Fruit fly (Drosophila melanogaster) whole organism, embryonic: Measurements from ENCODE around the gene NANS.

ENCODE experiments used
- Adf1 ChIP-seq: fragments of 200-800 bp; sonication (Bioruptor generic); IDR thresholded peaks from 2 replicates; pipeline ENCODE4 v1.3.6; 2022; ENCODE audit warnings: missing biosample characterization, missing genetic modification characterization
- B-H2 ChIP-seq: fragments of 200-800 bp; sonication (Bioruptor generic); optimal IDR thresholded peaks from 2 replicates; lab custom pipeline; 2018; ENCODE audit warnings: missing biosample characterization, mild to moderate bottlenecking, missing genetic modification characterization
- CG10274 ChIP-seq: fragments of 200-800 bp; sonication (Bioruptor generic); optimal IDR thresholded peaks from 3 replicates; lab custom pipeline; 2017; ENCODE audit warnings: missing biosample characterization, mild to moderate bottlenecking, missing genetic modification characterization
- CG11093 ChIP-seq: fragments of 200-800 bp; sonication (Bioruptor generic); IDR thresholded peaks from 3 replicates; pipeline ENCODE4 v1.3.6; 2022; ENCODE audit warnings: missing biosample characterization, missing genetic modification characterization
- CG11398 ChIP-seq: fragments of 200-800 bp; sonication (Bioruptor generic); optimal IDR thresholded peaks from 2 replicates; lab custom pipeline; 2016; ENCODE audit warnings: missing biosample characterization, missing genetic modification characterization
- CG11723 ChIP-seq: fragments of 200-800 bp; sonication (Bioruptor generic); optimal IDR thresholded peaks from 2 replicates; lab custom pipeline; 2017; ENCODE audit warnings: missing biosample characterization, mild to moderate bottlenecking, missing genetic modification characterization
- CG12659 ChIP-seq: fragments of 200-800 bp; sonication (Bioruptor generic); optimal IDR thresholded peaks from 3 replicates; lab custom pipeline; 2017; ENCODE audit warnings: mild to moderate bottlenecking, missing biosample characterization, missing genetic modification reagents, missing genetic modification characterization
- CG13123 ChIP-seq: fragments of 200-800 bp; sonication (Bioruptor generic); optimal IDR thresholded peaks from 2 replicates; lab custom pipeline; 2016; ENCODE audit warnings: missing biosample characterization, missing genetic modification characterization
- CG14441 ChIP-seq: fragments of 200-800 bp; sonication (Bioruptor generic); IDR thresholded peaks from 2 replicates; pipeline ENCODE4 v1.3.6; 2022; ENCODE audit warnings: missing biosample characterization, missing genetic modification characterization
- CG14860 ChIP-seq: fragments of 200-800 bp; sonication (Bioruptor generic); IDR thresholded peaks from 3 replicates; pipeline ENCODE4 v1.3.6; 2022; ENCODE audit warnings: missing biosample characterization, missing genetic modification characterization; ENCODE audit not compliant: partially characterized antibody
- CG14965 ChIP-seq: fragments of 200-800 bp; sonication (Bioruptor generic); optimal IDR thresholded peaks from 2 replicates; lab custom pipeline; 2016; ENCODE audit warnings: missing biosample characterization, missing genetic modification characterization, borderline replicate concordance
- CG1603 ChIP-seq: fragments of 200-800 bp; sonication (Bioruptor generic); optimal IDR thresholded peaks from 2 replicates; lab custom pipeline; 2019; ENCODE audit warnings: missing biosample characterization, mild to moderate bottlenecking, missing genetic modification characterization, moderate library complexity
- CG16815 ChIP-seq: fragments of 200-800 bp; sonication (Bioruptor generic); optimal IDR thresholded peaks from 3 replicates; lab custom pipeline; 2017; ENCODE audit warnings: missing biosample characterization, mild to moderate bottlenecking, missing genetic modification characterization
- CG17912 ChIP-seq: fragments of 200-800 bp; sonication (Bioruptor generic); optimal IDR thresholded peaks from 2 replicates; lab custom pipeline; 2018; ENCODE audit warnings: missing biosample characterization, mild to moderate bottlenecking, missing genetic modification characterization
- CG18011 ChIP-seq: fragments of 200-800 bp; sonication (Bioruptor generic); optimal IDR thresholded peaks from 2 replicates; lab custom pipeline; 2017; ENCODE audit warnings: missing biosample characterization, missing genetic modification characterization, mild to moderate bottlenecking, moderate library complexity, missing genotype
- CG2875 ChIP-seq: fragments of 200-800 bp; sonication (Bioruptor generic); optimal IDR thresholded peaks from 2 replicates; lab custom pipeline; 2017; ENCODE audit warnings: missing biosample characterization, mild to moderate bottlenecking, missing genetic modification characterization, missing genetic modification reagents
- CG32772 ChIP-seq: fragments of 200-800 bp; sonication (Bioruptor generic); IDR thresholded peaks from 2 replicates; pipeline ENCODE4 v1.3.6; 2022; ENCODE audit warnings: missing biosample characterization, missing genetic modification characterization
- CG3281 ChIP-seq: fragments of 200-800 bp; sonication (Bioruptor generic); optimal IDR thresholded peaks from 3 replicates; lab custom pipeline; 2017; ENCODE audit warnings: missing biosample characterization, mild to moderate bottlenecking, missing genetic modification characterization
- CG4360 ChIP-seq: fragments of 200-800 bp; sonication (Bioruptor generic); IDR thresholded peaks from 2 replicates; pipeline ENCODE4 v1.3.6; 2022; ENCODE audit warnings: missing biosample characterization, missing genetic modification characterization
- CG4404 ChIP-seq: fragments of 200-800 bp; sonication (Bioruptor generic); IDR thresholded peaks from 2 replicates; pipeline ENCODE4 v1.3.6; 2022; ENCODE audit warnings: missing biosample characterization, missing genetic modification characterization
- CG5245 ChIP-seq: fragments of 200-800 bp; sonication (Bioruptor generic); optimal IDR thresholded peaks from 3 replicates; lab custom pipeline; 2016; ENCODE audit warnings: missing biosample characterization, missing genetic modification characterization
- CG6175 ChIP-seq: fragments of 200-800 bp; sonication (Bioruptor generic); IDR thresholded peaks from 3 replicates; pipeline ENCODE4 v1.3.6; 2022; ENCODE audit warnings: missing biosample characterization, missing genetic modification characterization
- CG8290 ChIP-seq, 3 experiments: fragments of 200-800 bp; sonication (Bioruptor generic); optimal IDR thresholded peaks; 2 replicates each; lab custom pipeline; 2016 to 2019; ENCODE audit warnings: missing biosample characterization in 3 of 3, missing genetic modification characterization in 3 of 3, mild to moderate bottlenecking in 2 of 3, moderate library complexity in 1 of 3
- CG8765 ChIP-seq: fragments of 200-800 bp; sonication (Bioruptor generic); IDR thresholded peaks from 2 replicates; pipeline ENCODE4 v1.3.6; 2022; ENCODE audit warnings: missing biosample characterization, missing genetic modification characterization
- CG8924 ChIP-seq: fragments of 200-800 bp; optimal IDR thresholded peaks from 3 replicates; lab custom pipeline; 2019; ENCODE audit warnings: missing biosample characterization, mild to moderate bottlenecking, missing genetic modification characterization, moderate library complexity
- CG9609 ChIP-seq: fragments of 200-800 bp; sonication (Bioruptor generic); optimal IDR thresholded peaks from 3 replicates; lab custom pipeline; 2016; ENCODE audit warnings: missing biosample characterization, missing genetic modification characterization
- Dbx ChIP-seq: fragments of 200-800 bp; sonication (Bioruptor generic); IDR thresholded peaks from 3 replicates; pipeline ENCODE4 v1.3.6; 2022; ENCODE audit warnings: missing biosample characterization, missing genetic modification characterization
- Dfd ChIP-seq, 2 experiments: fragments of >200 bp; optimal IDR thresholded peaks; 2 replicates each; lab custom pipeline; 2017; ENCODE audit warnings: missing biosample characterization in 2 of 2, missing genetic modification characterization in 2 of 2
- ERR ChIP-seq: fragments of 200-800 bp; sonication (Bioruptor generic); optimal IDR thresholded peaks from 2 replicates; lab custom pipeline; 2016; ENCODE audit warnings: missing biosample characterization, missing genetic modification characterization
- H15 ChIP-seq: fragments of 200-800 bp; sonication (Bioruptor generic); IDR thresholded peaks from 3 replicates; pipeline ENCODE4 v1.3.6; 2022; ENCODE audit warnings: missing biosample characterization, missing genetic modification characterization
- Hr51 ChIP-seq, 2 experiments: fragments of 200-800 bp; sonication (Bioruptor generic); optimal IDR thresholded peaks; 2 replicates in 1 of 2; 3 replicates in 1 of 2; lab custom pipeline; 2016 to 2018; ENCODE audit warnings: missing biosample characterization in 2 of 2, missing genetic modification characterization in 2 of 2, mild to moderate bottlenecking in 1 of 2, moderate library complexity in 1 of 2
- Hr78 ChIP-seq, 2 experiments: fragments of 200-800 bp in 1 of 2; fragments of >200 bp in 1 of 2; sonication (Bioruptor generic) in 1 of 2; optimal IDR thresholded peaks; 2 replicates each; lab custom pipeline; 2017 to 2019; ENCODE audit warnings: missing biosample characterization in 2 of 2, missing genetic modification characterization in 2 of 2, mild to moderate bottlenecking in 1 of 2, moderate library complexity in 1 of 2
- Ptx1 ChIP-seq: fragments of 200-800 bp; sonication (Bioruptor generic); IDR thresholded peaks from 2 replicates; pipeline ENCODE4 v1.3.6; 2022; ENCODE audit warnings: missing biosample characterization, missing genetic modification characterization
- Ravus ChIP-seq: fragments of 200-800 bp; sonication (Bioruptor generic); IDR thresholded peaks from 2 replicates; pipeline ENCODE4 v1.3.6; 2022; ENCODE audit warnings: missing biosample characterization, missing genetic modification characterization
- Sox100B ChIP-seq: fragments of 200-800 bp; sonication (Bioruptor generic); optimal IDR thresholded peaks from 3 replicates; lab custom pipeline; 2018; ENCODE audit warnings: missing biosample characterization, mild to moderate bottlenecking, missing genetic modification characterization
- Taf1 ChIP-seq: fragments of 200-800 bp; sonication (Bioruptor generic); IDR thresholded peaks from 2 replicates; pipeline ENCODE4 v1.3.6; 2022; ENCODE audit warnings: missing biosample characterization, missing genetic modification characterization
- ara ChIP-seq: fragments of 200-800 bp; sonication (Bioruptor generic); IDR thresholded peaks from 2 replicates; pipeline ENCODE4 v1.3.6; 2022; ENCODE audit warnings: missing biosample characterization, missing genetic modification characterization
- corto ChIP-seq: fragments of 200-800 bp; sonication (Bioruptor generic); optimal IDR thresholded peaks from 2 replicates; lab custom pipeline; 2016; ENCODE audit warnings: missing biosample characterization, mild to moderate bottlenecking, missing genetic modification characterization, moderate library complexity
- crp ChIP-seq, 2 experiments: fragments of 200-800 bp; sonication (Bioruptor generic); optimal IDR thresholded peaks; 2 replicates in 1 of 2; 3 replicates in 1 of 2; lab custom pipeline; 2017; ENCODE audit warnings: missing biosample characterization in 2 of 2, missing genetic modification characterization in 2 of 2, mild to moderate bottlenecking in 1 of 2, moderate library complexity in 1 of 2
- dm ChIP-seq: fragments of 200-800 bp; sonication (Bioruptor generic); optimal IDR thresholded peaks from 3 replicates; lab custom pipeline; 2016; ENCODE audit warnings: missing biosample characterization, missing genetic modification characterization
- dmrt99B ChIP-seq: fragments of 200-800 bp; sonication (Bioruptor generic); optimal IDR thresholded peaks from 2 replicates; lab custom pipeline; 2018; ENCODE audit warnings: missing biosample characterization, mild to moderate bottlenecking, missing genetic modification characterization, moderate library complexity
- emc ChIP-seq: fragments of 200-800 bp; sonication (Bioruptor generic); optimal IDR thresholded peaks from 2 replicates; lab custom pipeline; 2016; ENCODE audit warnings: missing biosample characterization, missing genetic modification characterization
- esg ChIP-seq: fragments of 200-800 bp; sonication (Bioruptor generic); conservative IDR thresholded peaks from 2 replicates; pipeline ENCODE4 v1.3.6; 2022; ENCODE audit warnings: missing biosample characterization, missing genetic modification characterization
- phol ChIP-seq: fragments of 200-800 bp; sonication (Bioruptor generic); optimal IDR thresholded peaks from 3 replicates; lab custom pipeline; 2018; ENCODE audit warnings: missing biosample characterization, mild to moderate bottlenecking, missing genetic modification characterization, moderate library complexity
- pros ChIP-seq: fragments of 200-800 bp; sonication (Bioruptor generic); optimal IDR thresholded peaks from 3 replicates; lab custom pipeline; 2019; ENCODE audit warnings: missing biosample characterization, mild to moderate bottlenecking, missing genetic modification characterization, moderate library complexity
- pzg ChIP-seq: fragments of 200-800 bp; sonication (Bioruptor generic); optimal IDR thresholded peaks from 3 replicates; lab custom pipeline; 2018; ENCODE audit warnings: missing biosample characterization, mild to moderate bottlenecking, missing genetic modification characterization, moderate library complexity
- repo ChIP-seq: fragments of 200-800 bp; sonication (Bioruptor generic); optimal IDR thresholded peaks from 2 replicates; lab custom pipeline; 2016; ENCODE audit warnings: missing biosample characterization, missing genetic modification characterization
- sug ChIP-seq: fragments of 200-800 bp; optimal IDR thresholded peaks from 2 replicates; lab custom pipeline; 2019; ENCODE audit warnings: missing biosample characterization, mild to moderate bottlenecking, missing genetic modification characterization, moderate library complexity
- trh ChIP-seq: fragments of 200-800 bp; sonication (Bioruptor generic); optimal IDR thresholded peaks from 2 replicates; lab custom pipeline; 2016; ENCODE audit warnings: missing biosample characterization, missing genetic modification characterization
- usp ChIP-seq: fragments of >200 bp; optimal IDR thresholded peaks from 2 replicates; lab custom pipeline; 2017; ENCODE audit warnings: missing biosample characterization, missing genetic modification characterization
- vfl ChIP-seq: fragments of 200-800 bp; sonication (Bioruptor generic); optimal IDR thresholded peaks from 2 replicates; lab custom pipeline; 2016; ENCODE audit warnings: missing biosample characterization, missing genetic modification characterization

The NANS gene

dm6 chr3R:12408160-12408559 lies 18.2 kb upstream of the NANS start, which contains the start of gene CG5196 (continued):
- TF ChIP-seq CG8290 (GFP tag; optimal IDR thresholded peaks at IDR 0.05; lab: Kevin White, UChicago) (no peak), CG8290 (tag; optimal IDR thresholded peaks at IDR 0.05; lab: Kevin White, UChicago) (no peak), pros (no peak), Taf1 (GFP tag; lab: Robert Waterston, UW) (no peak), Adf1 (peak; percentile 36; the same call in 1 of the 2 replicates), Hr78 (GFP tag; optimal IDR thresholded peaks at IDR 0.05; lab: Kevin White, UChicago) (no peak), CG14965 (GFP tag; lab: Kevin White, UChicago) (no peak), CG2875 (GFP tag; lab: Kevin White, UChicago) (no peak), CG16815 (GFP tag; lab: Kevin White, UChicago) (no peak), repo (GFP tag; lab: Kevin White, UChicago) (peak; percentile 9), esg (no peak), H15 (GFP tag; lab: Robert Waterston, UW) (no peak), Ravus (no peak), CG9609 (GFP tag; lab: Kevin White, UChicago) (no peak), CG14441 (GFP tag; lab: Robert Waterston, UW) (no peak), ara (GFP tag; lab: Robert Waterston, UW) (no peak), CG11093 (no peak), CG5245 (GFP tag; lab: Kevin White, UChicago) (no peak), Sox100B (GFP tag; lab: Kevin White, UChicago) (no peak), CG14860 (GFP tag; lab: Robert Waterston, UW) (peak; percentile 27; the same call in 2 of the 3 replicates), pzg (GFP tag; lab: Kevin White, UChicago) (peak; percentile 86), dm (GFP tag; lab: Kevin White, UChicago) (no peak), CG4360 (no peak), vfl (GFP tag; lab: Kevin White, UChicago) (no peak), dmrt99B (tag; lab: Kevin White, UChicago) (no peak), phol (tag; lab: Kevin White, UChicago) (no peak), crp (GFP tag; optimal IDR thresholded peaks at IDR 0.05; lab: Kevin White, UChicago) (no peak), emc (GFP tag; lab: Kevin White, UChicago) (no peak), sug (tag; lab: Kevin White, UChicago) (peak; percentile 51), CG8765 (GFP tag; lab: Robert Waterston, UW) (no peak), CG1603 (peak; percentile 76), CG3281 (GFP tag; lab: Kevin White, UChicago) (no peak), CG11398 (GFP tag; lab: Kevin White, UChicago) (no peak), CG17912 (GFP tag; lab: Kevin White, UChicago) (no peak), CG18011 (GFP tag; lab: Kevin White, UChicago) (no peak), corto (GFP tag; lab: Kevin White, UChicago) (no peak), B-H2 (GFP tag; lab: Kevin White, UChicago) (peak; percentile 51), CG4404 (no peak), CG8924 (tag; lab: Kevin White, UChicago) (peak; percentile 17), CG10274 (GFP tag; lab: Kevin White, UChicago) (no peak), usp (GFP tag; lab: Kevin White, UChicago) (no peak), ERR (no peak), Dbx (GFP tag; lab: Robert Waterston, UW) (no peak), CG12659 (GFP tag; lab: Kevin White, UChicago) (peak; percentile 78), CG6175 (GFP tag; lab: Robert Waterston, UW) (no peak), trh (GFP tag; lab: Kevin White, UChicago) (no peak), CG11723 (GFP tag; lab: Kevin White, UChicago) (no peak), Dfd (GFP tag; optimal IDR thresholded peaks at IDR 0.05; lab: Kevin White, UChicago) (no peak), Ptx1 (no peak), Hr51 (GFP tag; optimal IDR thresholded peaks at IDR 0.05; lab: Kevin White, UChicago) (no peak), CG32772 (no peak), CG13123 (GFP tag; lab: Kevin White, UChicago) (no peak)
